Worm (Caenorhabditis elegans): ENCODE data around the gene nep-21.
A peak's percentile ranks its signal among the peaks of the same experiment; 100 is the strongest.

Gene nep-21

ce11 chrV:14223141-14223540 is 3.1 kb downstream of the nep-21 start:
- TF ChIP-seq ctbp-1 (GFP tag; IDR thresholded peaks at IDR 0.05) (no peak), zip-2 (tag; optimal IDR thresholded peaks at IDR 0.05) (no peak), arid-1 (GFP tag; conservative IDR thresholded peaks at IDR 0.05) (no peak), T20F7.1 (GFP tag; optimal IDR thresholded peaks at IDR 0.05) (no peak), sdz-12 (GFP tag; optimal IDR thresholded peaks at IDR 0.05) (no peak), dpl-1 (GFP tag; optimal IDR thresholded peaks at IDR 0.05) (no peak), ZK546.5 (tag; optimal IDR thresholded peaks at IDR 0.05) (no peak), lin-1 (GFP tag; IDR thresholded peaks at IDR 0.05) (no peak), ceh-20 (GFP tag; IDR thresholded peaks at IDR 0.05) (no peak), set-16 (GFP tag; IDR thresholded peaks at IDR 0.05) (no peak), ztf-7 (tag; optimal IDR thresholded peaks at IDR 0.05) (no peak), hlh-11 (tag; optimal IDR thresholded peaks at IDR 0.05) (no peak), dmd-8 (GFP tag; IDR thresholded peaks at IDR 0.05) (no peak), zip-11 (GFP tag; IDR thresholded peaks at IDR 0.05) (no peak), ceh-62 (tag; optimal IDR thresholded peaks at IDR 0.05) (no peak), F49E8.2 (tag; optimal IDR thresholded peaks at IDR 0.05; ENCODE audit: borderline replicate concordance) (no peak), snpc-1.2 (GFP tag; IDR thresholded peaks at IDR 0.05) (no peak), ceh-32 (tag; optimal IDR thresholded peaks at IDR 0.05; ENCODE audit: poor library complexity) (no peak), Y48G9A.11 (GFP tag; IDR thresholded peaks at IDR 0.05) (no peak)

- TF ChIP-seq set-16 (GFP tag; IDR thresholded peaks at IDR 0.05) (no peak), egl-43 (GFP tag; IDR thresholded peaks at IDR 0.05) (no peak), zfp-2 (tag; optimal IDR thresholded peaks at IDR 0.05) (no peak), unc-130 (GFP tag; optimal IDR thresholded peaks at IDR 0.05) (no peak), php-3 (GFP tag; IDR thresholded peaks at IDR 0.05) (no peak)
Measured at ce11 chrV:14215106-14215505, 11.2 kb downstream of the nep-21 start, which contains the start of gene T16A9.5. TSS of gene T16A9.5 (minus strand) at chrV:14215206.

- no peak for TF ChIP-seq hif-1 (tag; optimal IDR thresholded peaks at IDR 0.05)
- peak in 1 of 2 experiments; percentile 81 for TF ChIP-seq mdl-1 (tag; optimal IDR thresholded peaks at IDR 0.05)
- no peak for TF ChIP-seq nhr-25 (tag; optimal IDR thresholded peaks at IDR 0.05; ENCODE audit: borderline replicate concordance, insufficient read depth)
- peak in 1 of 2 experiments; percentile 99 for TF ChIP-seq unc-62 (GFP tag; optimal IDR thresholded peaks at IDR 0.05 in 1 of 2)
- TF ChIP-seq unc-62 (tag; optimal IDR thresholded peaks at IDR 0.05), result no peak
- peak; percentile 93 for TF ChIP-seq nhr-28 (tag; optimal IDR thresholded peaks at IDR 0.05)
- peak; percentile 83 for TF ChIP-seq hlh-30 (tag; optimal IDR thresholded peaks at IDR 0.05; ENCODE audit: insufficient read depth)
- TF ChIP-seq nhr-77 (tag; optimal IDR thresholded peaks at IDR 0.05), result peak; percentile 74
- no peak for TF ChIP-seq egl-43 (GFP tag; IDR thresholded peaks at IDR 0.05)
- TF ChIP-seq pqm-1 (tag; optimal IDR thresholded peaks at IDR 0.05), result peak; percentile 70
- TF ChIP-seq T20F7.1 (GFP tag; optimal IDR thresholded peaks at IDR 0.05), result peak; percentile 42
- peak; percentile 83 for TF ChIP-seq mxl-3 (GFP tag; optimal IDR thresholded peaks at IDR 0.05)
- TF ChIP-seq dmd-6 (GFP tag; IDR thresholded peaks at IDR 0.05), result peak; percentile 60
- peak; percentile 76 for TF ChIP-seq hlh-11 (tag; optimal IDR thresholded peaks at IDR 0.05)
- TF ChIP-seq nhr-48 (tag; optimal IDR thresholded peaks at IDR 0.05), result peak; percentile 66
- TF ChIP-seq lin-1 (GFP tag; IDR thresholded peaks at IDR 0.05), result peak; percentile 34; the same call in 1 of the 2 replicates
Measured at ce11 chrV:14212813-14213212, 13.5 kb downstream of the nep-21 start.

DNA sequence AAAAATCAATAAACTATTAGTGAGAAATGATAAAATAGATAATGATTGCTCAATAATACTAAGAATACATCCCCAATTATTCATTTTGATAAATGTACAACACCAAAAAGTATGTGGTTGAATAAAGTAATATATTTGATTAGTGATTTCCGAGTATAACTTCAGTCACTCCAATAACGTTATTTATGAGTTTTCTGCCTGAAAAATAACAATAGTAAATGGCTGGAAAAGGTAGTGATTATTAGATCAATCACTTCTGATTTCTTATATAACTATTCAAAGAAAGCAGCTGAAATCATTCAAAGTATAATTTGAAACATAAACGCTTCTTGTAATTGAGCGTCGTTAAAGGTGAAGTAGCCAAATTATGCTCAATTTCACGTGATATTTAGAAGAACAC is 15.5 kb downstream of the nep-21 start, which contains the start of gene str-230:
str-230 (minus strand) TSS at position 101 of the 400 bp plus-strand sequence.
- TF ChIP-seq F49E8.2 (tag; optimal IDR thresholded peaks at IDR 0.05; ENCODE audit: borderline replicate concordance) (no peak), mxl-3 (GFP tag; optimal IDR thresholded peaks at IDR 0.05) (no peak), fos-1 (tag; optimal IDR thresholded peaks at IDR 0.05) (no peak), nhr-102 (tag; optimal IDR thresholded peaks at IDR 0.05) (no peak), daf-16 (GFP tag; optimal IDR thresholded peaks at IDR 0.05) (no peak), daf-16 (tag; optimal IDR thresholded peaks at IDR 0.05) (no peak), daf-19 (GFP tag; conservative IDR thresholded peaks at IDR 0.05) (no peak), hif-1 (tag; optimal IDR thresholded peaks at IDR 0.05) (no peak), arid-1 (GFP tag; conservative IDR thresholded peaks at IDR 0.05) (no peak)
